Fruit fly (Drosophila melanogaster) whole organism, adult: ENCODE measurements around the gene SecCl.

Source experiments
- CG11617 ChIP-seq: fragments of 200-800 bp; sonication (Bioruptor generic); optimal IDR thresholded peaks from 2 replicates; lab custom pipeline; 2017; ENCODE audit warnings: mild to moderate bottlenecking, missing biosample characterization, missing genetic modification reagents, missing genetic modification characterization
- CG12768 ChIP-seq: fragments of 200-800 bp; sonication (Bioruptor generic); optimal IDR thresholded peaks from 2 replicates; lab custom pipeline; 2017; ENCODE audit warnings: missing biosample characterization, missing genetic modification characterization, mild to moderate bottlenecking, moderate library complexity, missing genetic modification reagents
- CG14711 ChIP-seq: fragments of 200-800 bp; sonication (Bioruptor generic); optimal IDR thresholded peaks from 2 replicates; lab custom pipeline; 2018; ENCODE audit warnings: missing biosample characterization, mild to moderate bottlenecking, missing genetic modification characterization, moderate library complexity
- CG1620 ChIP-seq: fragments of 200-800 bp; sonication (Bioruptor generic); optimal IDR thresholded peaks from 2 replicates; lab custom pipeline; 2016; ENCODE audit warnings: missing biosample characterization, missing genetic modification characterization
- CG33017 ChIP-seq: fragments of 200-800 bp; sonication (Bioruptor generic); optimal IDR thresholded peaks from 2 replicates; lab custom pipeline; 2018; ENCODE audit warnings: missing biosample characterization, mild to moderate bottlenecking, missing genetic modification characterization, moderate library complexity
- CG5204 ChIP-seq: fragments of 200-800 bp; sonication (Bioruptor generic); optimal IDR thresholded peaks from 2 replicates; lab custom pipeline; 2016; ENCODE audit warnings: missing biosample characterization, missing genetic modification characterization
- CG7045 ChIP-seq: fragments of 200-800 bp; sonication (Bioruptor generic); optimal IDR thresholded peaks from 2 replicates; lab custom pipeline; 2017; ENCODE audit warnings: missing biosample characterization, mild to moderate bottlenecking, missing genetic modification characterization
- CG7101 ChIP-seq: fragments of 200-800 bp; sonication (Bioruptor generic); optimal IDR thresholded peaks from 2 replicates; lab custom pipeline; 2018; ENCODE audit warnings: missing biosample characterization, mild to moderate bottlenecking, missing genetic modification characterization, moderate library complexity
- Clk ChIP-seq: fragments of 200-800 bp; sonication (Bioruptor generic); optimal IDR thresholded peaks from 2 replicates; lab custom pipeline; 2017; ENCODE audit warnings: missing biosample characterization, missing genetic modification characterization
- Crg-1 ChIP-seq: fragments of 200-800 bp; sonication (Bioruptor generic); optimal IDR thresholded peaks from 2 replicates; lab custom pipeline; 2016; ENCODE audit warnings: missing biosample characterization, missing genetic modification characterization
- Hr96 ChIP-seq: fragments of 200-800 bp; sonication (Bioruptor generic); optimal IDR thresholded peaks from 2 replicates; lab custom pipeline; 2016; ENCODE audit warnings: missing biosample characterization, missing genetic modification characterization
- Mnt ChIP-seq: fragments of 200-800 bp; sonication (Bioruptor generic); optimal IDR thresholded peaks from 2 replicates; lab custom pipeline; 2016; ENCODE audit warnings: missing biosample characterization, mild to moderate bottlenecking, missing genetic modification characterization
- bab1 ChIP-seq: fragments of 200-800 bp; sonication (Bioruptor generic); optimal IDR thresholded peaks from 3 replicates; lab custom pipeline; 2019; ENCODE audit warnings: missing biosample characterization, mild to moderate bottlenecking, missing genetic modification characterization, moderate library complexity
- cic ChIP-seq: fragments of 200-800 bp; sonication (Bioruptor generic); optimal IDR thresholded peaks from 2 replicates; lab custom pipeline; 2017; ENCODE audit warnings: missing biosample characterization, mild to moderate bottlenecking, missing genetic modification characterization, moderate library complexity
- cnc ChIP-seq, 2 experiments: fragments of >200 bp; optimal IDR thresholded peaks; 2 replicates each; lab custom pipeline; 2017
- kay ChIP-seq: fragments of 200-800 bp; sonication (Bioruptor generic); peaks from one replicate; lab custom pipeline; 2016; ENCODE audit warnings: missing biosample characterization, missing genetic modification characterization, borderline replicate concordance
- ovo ChIP-seq: fragments of 200-800 bp; sonication (Bioruptor generic); optimal IDR thresholded peaks from 2 replicates; lab custom pipeline; 2016; ENCODE audit warnings: missing biosample characterization, missing genetic modification characterization
- pad ChIP-seq: fragments of 200-800 bp; sonication (Bioruptor generic); optimal IDR thresholded peaks from 3 replicates; lab custom pipeline; 2017; ENCODE audit warnings: missing biosample characterization, missing genetic modification characterization, mild to moderate bottlenecking, moderate library complexity, missing genetic modification reagents
- tj ChIP-seq: fragments of 200-800 bp; sonication (Bioruptor generic); optimal IDR thresholded peaks from 3 replicates; lab custom pipeline; 2017; ENCODE audit warnings: missing biosample characterization, mild to moderate bottlenecking, missing genetic modification characterization, moderate library complexity
- toe ChIP-seq: fragments of 200-800 bp; sonication (Bioruptor generic); optimal IDR thresholded peaks from 2 replicates; lab custom pipeline; 2016; ENCODE audit warnings: missing biosample characterization, missing genetic modification characterization

SecCl gene

dm6 chr3L:17495266-17495961 lies 25.5 kb downstream of the SecCl start:
- TF ChIP-seq kay (GFP tag; lab: Kevin White, UChicago) (no peak), toe (GFP tag; lab: Kevin White, UChicago) (no peak), Mnt (GFP tag; lab: Kevin White, UChicago) (no peak), CG12768 (GFP tag; lab: Kevin White, UChicago) (no peak), ovo (GFP tag; lab: Kevin White, UChicago) (no peak), CG33017 (no peak), CG14711 (tag; lab: Kevin White, UChicago) (no peak), CG7045 (no peak), cic (no peak), cnc (optimal IDR thresholded peaks at IDR 0.05; lab: Kevin White, UChicago) (no peak), Crg-1 (GFP tag; lab: Kevin White, UChicago) (no peak), pad (GFP tag; lab: Kevin White, UChicago) (no peak), CG11617 (GFP tag; lab: Kevin White, UChicago) (no peak), CG5204 (GFP tag; lab: Kevin White, UChicago) (no peak), bab1 (no peak), CG1620 (GFP tag; lab: Kevin White, UChicago) (no peak), Hr96 (no peak), tj (GFP tag; lab: Kevin White, UChicago) (no peak), CG7101 (tag; lab: Kevin White, UChicago) (no peak), Clk (no peak)

- TF ChIP-seq ovo (GFP tag; lab: Kevin White, UChicago) (no peak), CG14711 (tag; lab: Kevin White, UChicago) (no peak), tj (GFP tag; lab: Kevin White, UChicago) (no peak), toe (GFP tag; lab: Kevin White, UChicago) (no peak), pad (GFP tag; lab: Kevin White, UChicago) (no peak), cnc (optimal IDR thresholded peaks at IDR 0.05; lab: Kevin White, UChicago) (no peak)
Observed at dm6 chr3L:17496012-17496411, 26.1 kb downstream of the SecCl start.

- TF ChIP-seq pad (GFP tag; lab: Kevin White, UChicago) (no peak), Mnt (GFP tag; lab: Kevin White, UChicago) (no peak), Hr96 (no peak), tj (GFP tag; lab: Kevin White, UChicago) (no peak), CG11617 (GFP tag; lab: Kevin White, UChicago) (no peak), Clk (no peak), CG5204 (GFP tag; lab: Kevin White, UChicago) (no peak), CG12768 (GFP tag; lab: Kevin White, UChicago) (no peak), kay (GFP tag; lab: Kevin White, UChicago) (no peak), CG1620 (GFP tag; lab: Kevin White, UChicago) (no peak), CG7101 (tag; lab: Kevin White, UChicago) (no peak), toe (GFP tag; lab: Kevin White, UChicago) (no peak), CG7045 (no peak), CG14711 (tag; lab: Kevin White, UChicago) (no peak)
Observed at dm6 chr3L:17496871-17497492, 27.1 kb downstream of the SecCl start.

dm6 chr3L:17497969-17498368 lies 28.0 kb downstream of the SecCl start:
- no peak for TF ChIP-seq bab1
- no peak for TF ChIP-seq CG11617 (GFP tag; lab: Kevin White, UChicago)
- no peak for TF ChIP-seq Clk
- no peak for TF ChIP-seq Hr96
- no peak for TF ChIP-seq cic
- no peak for TF ChIP-seq CG33017
- TF ChIP-seq cnc (optimal IDR thresholded peaks at IDR 0.05; lab: Kevin White, UChicago) = no peak
- no peak for TF ChIP-seq CG7045
- TF ChIP-seq CG7101 (tag; lab: Kevin White, UChicago) = no peak
- no peak for TF ChIP-seq Mnt (GFP tag; lab: Kevin White, UChicago)
- TF ChIP-seq kay (GFP tag; lab: Kevin White, UChicago) = no peak
- TF ChIP-seq toe (GFP tag; lab: Kevin White, UChicago) = no peak
- TF ChIP-seq pad (GFP tag; lab: Kevin White, UChicago) = no peak
- TF ChIP-seq CG5204 (GFP tag; lab: Kevin White, UChicago) = no peak
- TF ChIP-seq CG12768 (GFP tag; lab: Kevin White, UChicago) = no peak
- TF ChIP-seq CG14711 (tag; lab: Kevin White, UChicago) = no peak
- no peak for TF ChIP-seq tj (GFP tag; lab: Kevin White, UChicago)
- no peak for TF ChIP-seq Crg-1 (GFP tag; lab: Kevin White, UChicago)

- no peak for TF ChIP-seq CG12768 (GFP tag; lab: Kevin White, UChicago)
- TF ChIP-seq CG5204 (GFP tag; lab: Kevin White, UChicago) = no peak
- TF ChIP-seq Crg-1 (GFP tag; lab: Kevin White, UChicago) = no peak
- no peak for TF ChIP-seq Clk
- no peak for TF ChIP-seq cnc (optimal IDR thresholded peaks at IDR 0.05; lab: Kevin White, UChicago)
- TF ChIP-seq ovo (GFP tag; lab: Kevin White, UChicago) = no peak
- TF ChIP-seq Mnt (GFP tag; lab: Kevin White, UChicago) = no peak
- TF ChIP-seq CG14711 (tag; lab: Kevin White, UChicago) = no peak
Observed at dm6 chr3L:17498952-17499710, 29.2 kb downstream of the SecCl start.
